Worm (Caenorhabditis elegans): ENCODE results near the gene C07B5.4.

DNA sequence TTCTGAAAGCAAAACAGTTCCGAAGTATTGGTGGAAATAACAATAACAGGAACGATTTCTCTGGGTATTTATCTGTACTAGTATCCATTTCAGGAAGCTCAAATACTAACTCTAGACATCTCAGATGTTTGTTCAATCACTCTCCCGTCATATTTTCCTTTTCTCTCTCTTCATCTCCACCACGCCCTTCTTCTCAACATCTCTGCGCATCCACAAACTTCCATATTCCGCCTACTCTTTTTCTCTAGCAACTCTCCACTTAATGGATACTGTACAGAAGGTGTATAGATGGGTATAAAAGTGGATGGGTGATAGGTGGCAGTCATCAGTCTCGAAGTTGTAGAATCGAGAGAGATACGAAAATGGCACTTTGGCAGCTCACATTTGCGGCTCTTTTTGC is 54.9 kb downstream of the C07B5.4 start, which contains the start of gene gpx-5:
- TF ChIP-seq C06A6.2 (GFP tag; conservative IDR thresholded peaks at IDR 0.05) (no peak), nhr-120 (GFP tag; IDR thresholded peaks at IDR 0.05) (no peak), him-1 (tag; optimal IDR thresholded peaks at IDR 0.05) (no peak), snpc-4 (GFP tag; optimal IDR thresholded peaks at IDR 0.05) (no peak), snpc-4 (tag; optimal IDR thresholded peaks at IDR 0.05) (no peak), unc-62 (GFP tag; optimal IDR thresholded peaks at IDR 0.05) (no peak), egl-18 (GFP tag; IDR thresholded peaks at IDR 0.05) (no peak), pha-4 (tag; optimal IDR thresholded peaks at IDR 0.05) (no peak), hlh-26 (GFP tag; conservative IDR thresholded peaks at IDR 0.05) (no peak), nhr-90 (tag; optimal IDR thresholded peaks at IDR 0.05) (no peak), ceh-79 (tag; optimal IDR thresholded peaks at IDR 0.05) (no peak), lin-35 (GFP tag; optimal IDR thresholded peaks at IDR 0.05) (no peak), let-607 (tag; optimal IDR thresholded peaks at IDR 0.05) (no peak), hmg-1.2 (GFP tag; IDR thresholded peaks at IDR 0.05) (no peak)

Data from whole organism, young adult.